Worm (Caenorhabditis elegans) whole organism, early embryonic: ENCODE results near the gene pycr-1.

Experiments
- B0310.2 ChIP-seq: sonication (generic microtip); optimal IDR thresholded peaks from 2 replicates; lab custom pipeline; 2016; ENCODE audit warnings: mild to moderate bottlenecking, missing genetic modification characterization, missing compliant biosample characterization
- F13C5.2 ChIP-seq: sonication (generic microtip); optimal IDR thresholded peaks from 2 replicates; lab custom pipeline; 2017; ENCODE audit warnings: mild to moderate bottlenecking, missing genetic modification characterization, inconsistent platforms, missing compliant biosample characterization
- aly-1 ChIP-seq: sonication (generic microtip); optimal IDR thresholded peaks from 2 replicates; lab custom pipeline; 2016; ENCODE audit warnings: missing genetic modification characterization, missing compliant biosample characterization
- ama-1 ChIP-seq: fragments of 150-350 bp; optimal IDR thresholded peaks from 2 replicates; lab custom pipeline; 2014
- ceh-13 ChIP-seq: fragments of 200-800 bp; sonication (Bioruptor generic); optimal IDR thresholded peaks from 2 replicates; lab custom pipeline; 2018; ENCODE audit warnings: mild to moderate bottlenecking, missing genetic modification characterization, missing compliant biosample characterization
- ceh-36 ChIP-seq: sonication (generic microtip); optimal IDR thresholded peaks from 2 replicates; lab custom pipeline; 2016; ENCODE audit warnings: missing genetic modification characterization, inconsistent platforms, missing compliant biosample characterization
- ets-7 ChIP-seq: sonication (generic microtip); optimal IDR thresholded peaks from 2 replicates; lab custom pipeline; 2016; ENCODE audit warnings: missing genotype, missing genetic modification characterization, missing compliant biosample characterization
- flt-1 ChIP-seq: fragments of 200-800 bp; sonication (Bioruptor generic); IDR thresholded peaks from 2 replicates; pipeline ENCODE4 v1.3.6; 2022; ENCODE audit warnings: missing genetic modification characterization, missing compliant biosample characterization
- hmbx-1 ChIP-seq: sonication (generic microtip); optimal IDR thresholded peaks from 2 replicates; lab custom pipeline; 2016; ENCODE audit warnings: mild to moderate bottlenecking, missing genetic modification characterization, missing compliant biosample characterization
- hmg-4 ChIP-seq: fragments of 200-800 bp; sonication (Bioruptor generic); optimal IDR thresholded peaks from 2 replicates; lab custom pipeline; 2018; ENCODE audit warnings: mild to moderate bottlenecking, missing genetic modification characterization, missing compliant biosample characterization
- hnd-1 ChIP-seq: sonication (generic microtip); optimal IDR thresholded peaks from 2 replicates; lab custom pipeline; 2016; ENCODE audit warnings: missing genetic modification characterization, missing compliant biosample characterization
- pes-1 ChIP-seq: fragments of 200-800 bp; sonication (Bioruptor generic); IDR thresholded peaks from 2 replicates; pipeline ENCODE4 v1.3.6; 2022; ENCODE audit warnings: missing genetic modification reagents, missing genetic modification characterization, missing compliant biosample characterization
- scrt-1 ChIP-seq: fragments of 200-800 bp; sonication (Bioruptor generic); IDR thresholded peaks from 2 replicates; pipeline ENCODE4 v1.3.6; 2022; ENCODE audit warnings: missing genetic modification characterization, missing compliant biosample characterization
- sea-1 ChIP-seq: fragments of 200-800 bp; sonication (Bioruptor generic); conservative IDR thresholded peaks from 2 replicates; pipeline ENCODE4 v1.3.6; 2022; ENCODE audit warnings: missing genetic modification characterization, missing compliant biosample characterization
- tbx-11 ChIP-seq: fragments of 200-800 bp; sonication (Bioruptor generic); IDR thresholded peaks from 2 replicates; pipeline ENCODE4 v1.3.6; 2022; ENCODE audit warnings: missing genetic modification characterization, missing compliant biosample characterization
- tbx-37 ChIP-seq: fragments of 200-800 bp; sonication (Bioruptor generic); conservative IDR thresholded peaks from 2 replicates; pipeline ENCODE4 v1.3.6; 2022; ENCODE audit warnings: missing genetic modification reagents, missing genetic modification characterization, missing compliant biosample characterization
- tra-4 ChIP-seq: sonication (generic microtip); optimal IDR thresholded peaks from 2 replicates; lab custom pipeline; 2017; ENCODE audit warnings: missing genetic modification characterization, missing compliant biosample characterization

The pycr-1 gene

ce11 chrX:12160002-12160690, 13.5 kb downstream of the pycr-1 start, which contains the start of gene F57G12.2:
F57G12.2 (minus strand) TSS chrX:12160052.
- no peak for TF ChIP-seq ama-1 (lab: Kevin White, UChicago)
- no peak for TF ChIP-seq ets-7 (tag; lab: Kevin White, UChicago)
- no peak for TF ChIP-seq sea-1 (GFP tag; lab: Robert Waterston, UW)
- no peak for TF ChIP-seq hnd-1 (tag; lab: Kevin White, UChicago)
- TF ChIP-seq F13C5.2 (tag; lab: Kevin White, UChicago), result no peak
- no peak for TF ChIP-seq B0310.2 (tag; lab: Kevin White, UChicago)
- no peak for TF ChIP-seq pes-1
- no peak for TF ChIP-seq scrt-1 (GFP tag; lab: Robert Waterston, UW)
- no peak for TF ChIP-seq tbx-37
- no peak for TF ChIP-seq ceh-13 (GFP tag; lab: Kevin White, UChicago)
- no peak for TF ChIP-seq aly-1 (tag; lab: Kevin White, UChicago)

- TF ChIP-seq hmbx-1, result no peak
- no peak for TF ChIP-seq hnd-1 (tag; lab: Kevin White, UChicago)
- no peak for TF ChIP-seq tbx-37
- TF ChIP-seq sea-1 (GFP tag; lab: Robert Waterston, UW), result no peak
- no peak for TF ChIP-seq tbx-11 (GFP tag; lab: Robert Waterston, UW)
- TF ChIP-seq aly-1 (tag; lab: Kevin White, UChicago), result no peak
- TF ChIP-seq F13C5.2 (tag; lab: Kevin White, UChicago), result no peak
- TF ChIP-seq ceh-36 (tag; lab: Kevin White, UChicago), result no peak
- no peak for TF ChIP-seq ama-1 (lab: Kevin White, UChicago)
- TF ChIP-seq scrt-1 (GFP tag; lab: Robert Waterston, UW), result no peak
- no peak for TF ChIP-seq flt-1 (GFP tag; lab: Robert Waterston, UW)
- TF ChIP-seq ceh-13 (GFP tag; lab: Kevin White, UChicago), result no peak
- no peak for TF ChIP-seq ets-7 (tag; lab: Kevin White, UChicago)
- no peak for TF ChIP-seq tra-4 (tag; lab: Kevin White, UChicago)
- TF ChIP-seq pes-1, result no peak
These were observed 16.0 kb downstream of the pycr-1 start for ce11 chrX:12162659-12163058.

ce11 chrX:12164047-12164446, 17.4 kb downstream of the pycr-1 start:
- TF ChIP-seq hnd-1 (tag; lab: Kevin White, UChicago) (no peak), hmg-4 (GFP tag; lab: Kevin White, UChicago) (no peak), sea-1 (GFP tag; lab: Robert Waterston, UW) (no peak), ets-7 (tag; lab: Kevin White, UChicago) (no peak), pes-1 (no peak), ceh-36 (tag; lab: Kevin White, UChicago) (no peak), ama-1 (lab: Kevin White, UChicago) (no peak), aly-1 (tag; lab: Kevin White, UChicago) (no peak), B0310.2 (tag; lab: Kevin White, UChicago) (no peak), tbx-11 (GFP tag; lab: Robert Waterston, UW) (no peak), F13C5.2 (tag; lab: Kevin White, UChicago) (no peak), tra-4 (tag; lab: Kevin White, UChicago) (no peak), ceh-13 (GFP tag; lab: Kevin White, UChicago) (no peak), tbx-37 (no peak), hmbx-1 (no peak), flt-1 (GFP tag; lab: Robert Waterston, UW) (no peak), scrt-1 (GFP tag; lab: Robert Waterston, UW) (no peak)

- TF ChIP-seq sea-1 (GFP tag; lab: Robert Waterston, UW), result no peak
- no peak for TF ChIP-seq ets-7 (tag; lab: Kevin White, UChicago)
- TF ChIP-seq F13C5.2 (tag; lab: Kevin White, UChicago), result no peak
- no peak for TF ChIP-seq hmg-4 (GFP tag; lab: Kevin White, UChicago)
- no peak for TF ChIP-seq flt-1 (GFP tag; lab: Robert Waterston, UW)
- TF ChIP-seq tra-4 (tag; lab: Kevin White, UChicago), result no peak
- no peak for TF ChIP-seq ceh-36 (tag; lab: Kevin White, UChicago)
- TF ChIP-seq tbx-37, result no peak
- TF ChIP-seq hmbx-1, result no peak
- TF ChIP-seq pes-1, result no peak
- no peak for TF ChIP-seq ceh-13 (GFP tag; lab: Kevin White, UChicago)
- no peak for TF ChIP-seq hnd-1 (tag; lab: Kevin White, UChicago)
- no peak for TF ChIP-seq ama-1 (lab: Kevin White, UChicago)
- TF ChIP-seq scrt-1 (GFP tag; lab: Robert Waterston, UW), result no peak
- TF ChIP-seq tbx-11 (GFP tag; lab: Robert Waterston, UW), result no peak
- no peak for TF ChIP-seq B0310.2 (tag; lab: Kevin White, UChicago)
- no peak for TF ChIP-seq aly-1 (tag; lab: Kevin White, UChicago)
These were observed 18.3 kb downstream of the pycr-1 start for ce11 chrX:12164943-12165342.

- no peak for TF ChIP-seq ets-7 (tag; lab: Kevin White, UChicago)
- no peak for TF ChIP-seq ceh-36 (tag; lab: Kevin White, UChicago)
- TF ChIP-seq hnd-1 (tag; lab: Kevin White, UChicago), result no peak
- no peak for TF ChIP-seq flt-1 (GFP tag; lab: Robert Waterston, UW)
- TF ChIP-seq tbx-37, result no peak
- no peak for TF ChIP-seq pes-1
- no peak for TF ChIP-seq hmg-4 (GFP tag; lab: Kevin White, UChicago)
- TF ChIP-seq ama-1 (lab: Kevin White, UChicago), result no peak
- TF ChIP-seq ceh-13 (GFP tag; lab: Kevin White, UChicago), result no peak
- no peak for TF ChIP-seq scrt-1 (GFP tag; lab: Robert Waterston, UW)
- TF ChIP-seq tra-4 (tag; lab: Kevin White, UChicago), result no peak
- TF ChIP-seq tbx-11 (GFP tag; lab: Robert Waterston, UW), result no peak
- TF ChIP-seq sea-1 (GFP tag; lab: Robert Waterston, UW), result no peak
- TF ChIP-seq aly-1 (tag; lab: Kevin White, UChicago), result no peak
These were observed 21.2 kb downstream of the pycr-1 start for ce11 chrX:12167632-12168377.

- TF ChIP-seq hmbx-1 (no peak), hnd-1 (tag; lab: Kevin White, UChicago) (no peak), flt-1 (GFP tag; lab: Robert Waterston, UW) (no peak), ets-7 (tag; lab: Kevin White, UChicago) (no peak), pes-1 (no peak), ama-1 (lab: Kevin White, UChicago) (peak; percentile 5), B0310.2 (tag; lab: Kevin White, UChicago) (no peak)
These were observed 22.1 kb downstream of the pycr-1 start for ce11 chrX:12168765-12169164.
